Worm (Caenorhabditis elegans) whole organism, L1 larva: ENCODE results near the gene grd-3.

Experiments used
- Y116A8C.19 ChIP-seq: sonication (generic microtip); optimal IDR thresholded peaks from 2 replicates; lab custom pipeline; 2016; ENCODE audit warnings: missing compliant biosample characterization, missing genetic modification characterization, borderline replicate concordance
- aha-1 ChIP-seq: fragments of 150-350 bp; optimal IDR thresholded peaks from 2 replicates; lab custom pipeline; 2014; ENCODE audit warnings: missing biosample characterization, missing genetic modification characterization
- alr-1 ChIP-seq: fragments of 200-800 bp; sonication (Bioruptor generic); optimal IDR thresholded peaks from 2 replicates; lab custom pipeline; 2018; ENCODE audit warnings: borderline replicate concordance, mild to moderate bottlenecking, missing genetic modification characterization, missing compliant biosample characterization
- aly-2 ChIP-seq: fragments of 150-350 bp; optimal IDR thresholded peaks from 2 replicates; lab custom pipeline; 2014; ENCODE audit warnings: missing biosample characterization, missing genetic modification characterization
- blmp-1 ChIP-seq: fragments of 150-350 bp; optimal IDR thresholded peaks from 2 replicates; lab custom pipeline; 2014; ENCODE audit warnings: missing biosample characterization, missing genetic modification characterization
- ceh-63 ChIP-seq: fragments of 200-800 bp; sonication (Bioruptor generic); optimal IDR thresholded peaks from 2 replicates; lab custom pipeline; 2018; ENCODE audit warnings: mild to moderate bottlenecking, missing genetic modification characterization, missing compliant biosample characterization
- ceh-88 ChIP-seq: fragments of 200-800 bp; sonication (Bioruptor generic); IDR thresholded peaks from 2 replicates; pipeline ENCODE4 v1.3.6; 2022; ENCODE audit warnings: missing genetic modification characterization, missing compliant biosample characterization
- efl-1 ChIP-seq, 4 experiments: fragments of 150-350 bp; optimal IDR thresholded peaks in 3 of 4; peaks in 1 of 4; 1 replicate in 1 of 4; 2 replicates in 3 of 4; lab custom pipeline; 2014; ENCODE audit warnings: missing biosample characterization in 2 of 4, missing genetic modification characterization in 2 of 4, missing genetic modification reagents in 2 of 4
- elt-3 ChIP-seq, 6 experiments: fragments of 150-350 bp in 1 of 6; sonication (generic microtip); optimal IDR thresholded peaks; 2 replicates each; lab custom pipeline; 2017 to 2018; ENCODE audit warnings: missing biosample characterization in 6 of 6, missing genetic modification characterization in 6 of 6, inconsistent platforms in 1 of 6
- ets-5 ChIP-seq: fragments of 200-800 bp; sonication (Bioruptor generic); IDR thresholded peaks from 2 replicates; pipeline ENCODE4 v1.3.6; 2022; ENCODE audit warnings: missing genetic modification characterization, missing compliant biosample characterization
- fkh-10 ChIP-seq: sonication (generic microtip); optimal IDR thresholded peaks from 2 replicates; lab custom pipeline; 2017; ENCODE audit warnings: missing biosample characterization, missing genetic modification reagents, missing genetic modification characterization
- fkh-8 ChIP-seq: sonication (generic microtip); optimal IDR thresholded peaks from 2 replicates; lab custom pipeline; 2016; ENCODE audit warnings: mild to moderate bottlenecking, missing genetic modification characterization, missing compliant biosample characterization
- grh-1 ChIP-seq: fragments of 200-800 bp; sonication (Bioruptor generic); IDR thresholded peaks from 2 replicates; pipeline ENCODE4 v1.3.6; 2022; ENCODE audit warnings: missing genetic modification reagents, missing genetic modification characterization, missing compliant biosample characterization
- hlh-17 ChIP-seq: fragments of 200-800 bp; sonication (Bioruptor generic); optimal IDR thresholded peaks from 2 replicates; lab custom pipeline; 2018; ENCODE audit warnings: missing genetic modification characterization, mild to moderate bottlenecking, missing compliant biosample characterization, moderate library complexity, borderline replicate concordance
- hpl-2 ChIP-seq: fragments of 150-350 bp; optimal IDR thresholded peaks from 2 replicates; lab custom pipeline; 2014; ENCODE audit warnings: missing biosample characterization, missing genetic modification reagents, missing genetic modification characterization
- irx-1 ChIP-seq: sonication (generic microtip); optimal IDR thresholded peaks from 2 replicates; lab custom pipeline; 2016; ENCODE audit warnings: missing genetic modification characterization, missing compliant biosample characterization
- isw-1 ChIP-seq: fragments of 200-800 bp; sonication (Bioruptor generic); IDR thresholded peaks from 2 replicates; pipeline ENCODE4 v1.3.6; 2022; ENCODE audit warnings: missing genetic modification characterization, missing compliant biosample characterization
- lin-14 ChIP-seq: fragments of 200-800 bp; sonication (Bioruptor generic); optimal IDR thresholded peaks from 2 replicates; lab custom pipeline; 2018; ENCODE audit warnings: mild to moderate bottlenecking, missing genetic modification characterization, moderate library complexity, missing compliant biosample characterization
- lsy-2 ChIP-seq, 2 experiments: fragments of 150-350 bp; optimal IDR thresholded peaks; 2 replicates each; lab custom pipeline; 2014; ENCODE audit warnings: missing biosample characterization in 2 of 2, missing genetic modification characterization in 2 of 2
- mab-9 ChIP-seq: fragments of 200-800 bp; sonication (Bioruptor generic); IDR thresholded peaks from 2 replicates; pipeline ENCODE4 v1.3.6; 2022; ENCODE audit warnings: missing genetic modification reagents, missing genetic modification characterization, missing compliant biosample characterization
- nhr-12 ChIP-seq: sonication (generic microtip); optimal IDR thresholded peaks from 2 replicates; lab custom pipeline; 2017; ENCODE audit warnings: missing biosample characterization, missing genetic modification characterization
- nhr-19 ChIP-seq: fragments of 200-800 bp; sonication (Bioruptor generic); conservative IDR thresholded peaks from 2 replicates; pipeline ENCODE4 v1.3.6; 2022; ENCODE audit warnings: missing genetic modification characterization, missing compliant biosample characterization
- nhr-20 ChIP-seq: sonication (generic microtip); optimal IDR thresholded peaks from 2 replicates; lab custom pipeline; 2016; ENCODE audit warnings: mild to moderate bottlenecking, missing genetic modification characterization, missing compliant biosample characterization
- nhr-71 ChIP-seq: sonication (generic microtip); optimal IDR thresholded peaks from 2 replicates; lab custom pipeline; 2016; ENCODE audit warnings: mild to moderate bottlenecking, missing genetic modification characterization, moderate library complexity, missing compliant biosample characterization
- nhr-84 ChIP-seq: sonication (generic microtip); optimal IDR thresholded peaks from 2 replicates; lab custom pipeline; 2017; ENCODE audit warnings: missing biosample characterization, missing genetic modification characterization
- nhr-85 ChIP-seq: sonication (generic microtip); peaks from one replicate; lab custom pipeline; 2016; ENCODE audit warnings: missing genetic modification characterization, inconsistent platforms, missing compliant biosample characterization
- pag-3 ChIP-seq: sonication (generic microtip); optimal IDR thresholded peaks from 2 replicates; lab custom pipeline; 2017; ENCODE audit warnings: missing genetic modification characterization, mild to moderate bottlenecking, missing compliant biosample characterization, antibody characterized with exemption, borderline replicate concordance; ENCODE audit not compliant: insufficient read depth
- pqm-1 ChIP-seq: sonication (generic microtip); optimal IDR thresholded peaks from 3 replicates; lab custom pipeline; 2017; ENCODE audit warnings: missing biosample characterization, missing genetic modification characterization
- rnt-1 ChIP-seq: sonication (generic microtip); optimal IDR thresholded peaks from 2 replicates; lab custom pipeline; 2016; ENCODE audit warnings: mild to moderate bottlenecking, missing genetic modification characterization, moderate library complexity, missing compliant biosample characterization
- snu-23 ChIP-seq: sonication (generic microtip); optimal IDR thresholded peaks from 2 replicates; lab custom pipeline; 2016; ENCODE audit warnings: missing genetic modification characterization, missing compliant biosample characterization
- sox-4 ChIP-seq: sonication (generic microtip); optimal IDR thresholded peaks from 2 replicates; lab custom pipeline; 2016; ENCODE audit warnings: missing genetic modification characterization, missing compliant biosample characterization
- sptf-1 ChIP-seq: fragments of 150-350 bp; optimal IDR thresholded peaks from 2 replicates; lab custom pipeline; 2014; ENCODE audit warnings: missing biosample characterization, missing genetic modification characterization
- sup-37 ChIP-seq: fragments of 200-800 bp; sonication (Bioruptor generic); optimal IDR thresholded peaks from 2 replicates; lab custom pipeline; 2018; ENCODE audit warnings: mild to moderate bottlenecking, missing genetic modification characterization, missing compliant biosample characterization
- swsn-7 ChIP-seq: sonication (generic microtip); optimal IDR thresholded peaks from 2 replicates; lab custom pipeline; 2016; ENCODE audit warnings: missing genetic modification characterization, missing compliant biosample characterization
- unc-130 ChIP-seq: fragments of 150-350 bp; optimal IDR thresholded peaks from 2 replicates; lab custom pipeline; 2017; ENCODE audit warnings: missing biosample characterization, missing genetic modification characterization, inconsistent platforms
- unc-98 ChIP-seq: fragments of 200-800 bp; sonication (Bioruptor generic); IDR thresholded peaks from 2 replicates; pipeline ENCODE4 v1.3.6; 2022; ENCODE audit warnings: missing genetic modification characterization, missing compliant biosample characterization
- xbp-1 ChIP-seq: sonication (generic microtip); optimal IDR thresholded peaks from 2 replicates; lab custom pipeline; 2016; ENCODE audit warnings: missing genetic modification characterization, missing compliant biosample characterization
- zag-1 ChIP-seq: fragments of 150-350 bp; optimal IDR thresholded peaks from 2 replicates; lab custom pipeline; 2014; ENCODE audit warnings: missing biosample characterization, missing genetic modification characterization
- zip-4 ChIP-seq: fragments of 200-800 bp; sonication (Bioruptor generic); optimal IDR thresholded peaks from 2 replicates; lab custom pipeline; 2018; ENCODE audit warnings: mild to moderate bottlenecking, missing genetic modification characterization, moderate library complexity, missing compliant biosample characterization
- ztf-11 ChIP-seq, 2 experiments: sonication (generic microtip); optimal IDR thresholded peaks; 2 replicates each; lab custom pipeline; 2016 to 2017; ENCODE audit warnings: missing genetic modification characterization in 2 of 2, missing biosample characterization in 1 of 2, missing compliant biosample characterization in 1 of 2

grd-3 gene

ce11 chrIV:3467128-3467527 lies 27.7 kb downstream of the grd-3 start, which contains the start of gene F58E2.3 (continued):
- no peak for TF ChIP-seq sptf-1 (tag; lab: Kevin White, UChicago)

- TF ChIP-seq mab-9 (GFP tag; lab: Robert Waterston, UW) (no peak), ets-5 (GFP tag; lab: Robert Waterston, UW) (no peak), aha-1 (tag; lab: Kevin White, UChicago) (no peak), elt-3 (tag; optimal IDR thresholded peaks at IDR 0.05; lab: Kevin White, UChicago) (no peak), xbp-1 (tag; lab: Kevin White, UChicago) (no peak), lin-14 (GFP tag; lab: Kevin White, UChicago) (no peak), Y116A8C.19 (tag; lab: Kevin White, UChicago) (no peak), ztf-11 (tag; optimal IDR thresholded peaks at IDR 0.05; lab: Kevin White, UChicago) (no peak), nhr-12 (no peak)
Observed at ce11 chrIV:3467751-3468150, 28.3 kb downstream of the grd-3 start.

- TF ChIP-seq unc-98 (GFP tag; lab: Robert Waterston, UW) (no peak), nhr-85 (tag; lab: Kevin White, UChicago) (peak; percentile 0), nhr-20 (tag; lab: Kevin White, UChicago) (no peak)
Observed at ce11 chrIV:3469742-3470141, 30.3 kb downstream of the grd-3 start, which contains the start of gene F58E2.2. Gene F58E2.2, plus strand, starts transcription at chrIV:3470042.

ce11 chrIV:3477124-3477523 lies 37.7 kb downstream of the grd-3 start, which contains the start of gene srz-69:
Gene srz-69, minus strand, starts transcription at chrIV:3477224.
- TF ChIP-seq fkh-10 (GFP tag; lab: Kevin White, UChicago) (no peak), elt-3 (tag; optimal IDR thresholded peaks at IDR 0.05; lab: Kevin White, UChicago) (no peak), nhr-71 (no peak), sptf-1 (tag; lab: Kevin White, UChicago) (no peak), swsn-7 (tag; lab: Kevin White, UChicago) (no peak), irx-1 (tag; lab: Kevin White, UChicago) (no peak), pag-3 (no peak), sox-4 (tag; lab: Kevin White, UChicago) (no peak), sup-37 (no peak), ceh-88 (no peak), isw-1 (GFP tag; lab: Robert Waterston, UW) (no peak), unc-130 (tag; lab: Kevin White, UChicago) (no peak), zip-4 (no peak), ets-5 (GFP tag; lab: Robert Waterston, UW) (no peak), unc-98 (GFP tag; lab: Robert Waterston, UW) (no peak), aly-2 (tag; lab: Kevin White, UChicago) (no peak)

ce11 chrIV:3478911-3479385 lies 39.5 kb downstream of the grd-3 start, which contains the start of the genes srz-70 and C09G12.5:
Gene srz-70, minus strand, starts transcription at chrIV:3479011.
Gene C09G12.5, plus strand, starts transcription at chrIV:3479335.
- no peak for TF ChIP-seq ceh-63 (GFP tag; lab: Kevin White, UChicago)
- no peak for TF ChIP-seq sup-37
- no peak for TF ChIP-seq alr-1 (tag; lab: Kevin White, UChicago)

- TF ChIP-seq nhr-20 (tag; lab: Kevin White, UChicago) (no peak), fkh-8 (no peak), unc-130 (tag; lab: Kevin White, UChicago) (no peak), grh-1 (GFP tag; lab: Robert Waterston, UW) (no peak), blmp-1 (tag; lab: Kevin White, UChicago) (no peak), ceh-88 (no peak), hlh-17 (GFP tag; lab: Kevin White, UChicago) (no peak), nhr-19 (GFP tag; lab: Robert Waterston, UW) (no peak), lsy-2 (tag; optimal IDR thresholded peaks at IDR 0.05; lab: Kevin White, UChicago) (no peak), mab-9 (GFP tag; lab: Robert Waterston, UW) (no peak), hpl-2 (GFP tag; lab: Kevin White, UChicago) (no peak), nhr-84 (tag; lab: Kevin White, UChicago) (no peak), zag-1 (tag; lab: Kevin White, UChicago) (no peak), pqm-1 (tag; lab: Kevin White, UChicago) (no peak), fkh-10 (GFP tag; lab: Kevin White, UChicago) (no peak), rnt-1 (no peak), snu-23 (GFP tag; lab: Kevin White, UChicago) (no peak), efl-1 (optimal IDR thresholded peaks at IDR 0.05; lab: Kevin White, UChicago) (no peak), efl-1 (GFP tag; optimal IDR thresholded peaks at IDR 0.05 in 1 of 2; lab: Kevin White, UChicago) (no peak)
Observed at ce11 chrIV:3481760-3482159, 42.3 kb downstream of the grd-3 start, which contains the start of gene srz-37. Gene srz-37, minus strand, starts transcription at chrIV:3481860.
